Worm (Caenorhabditis elegans) whole organism, L1 larva: ENCODE measurements around the gene T15H9.5.

Experiments used
- C16A3.4 ChIP-seq: fragments of 150-350 bp; optimal IDR thresholded peaks from 2 replicates; lab custom pipeline; 2014; ENCODE audit warnings: missing biosample characterization, missing genetic modification characterization
- C34B4.2 ChIP-seq: sonication (generic microtip); optimal IDR thresholded peaks from 2 replicates; lab custom pipeline; 2017; ENCODE audit warnings: mild to moderate bottlenecking, missing genetic modification characterization, missing compliant biosample characterization
- F16B12.6 ChIP-seq: fragments of 150-350 bp; optimal IDR thresholded peaks from 2 replicates; lab custom pipeline; 2014; ENCODE audit warnings: missing biosample characterization, missing genetic modification characterization
- alr-1 ChIP-seq: fragments of 200-800 bp; sonication (Bioruptor generic); optimal IDR thresholded peaks from 2 replicates; lab custom pipeline; 2018; ENCODE audit warnings: borderline replicate concordance, mild to moderate bottlenecking, missing genetic modification characterization, missing compliant biosample characterization
- aly-2 ChIP-seq: fragments of 150-350 bp; optimal IDR thresholded peaks from 2 replicates; lab custom pipeline; 2014; ENCODE audit warnings: missing biosample characterization, missing genetic modification characterization
- ama-1 ChIP-seq: fragments of 150-350 bp; optimal IDR thresholded peaks from 2 replicates; lab custom pipeline; 2014
- ceh-8 ChIP-seq: fragments of 200-800 bp; sonication (Bioruptor generic); optimal IDR thresholded peaks from 2 replicates; lab custom pipeline; 2018; ENCODE audit warnings: mild to moderate bottlenecking, missing genetic modification characterization, moderate library complexity, missing compliant biosample characterization
- ces-1 ChIP-seq: fragments of 150-350 bp; optimal IDR thresholded peaks from 2 replicates; lab custom pipeline; 2014; ENCODE audit warnings: missing biosample characterization, missing genetic modification reagents, missing genetic modification characterization
- egl-27 ChIP-seq, 2 experiments: fragments of 150-350 bp in 1 of 2; sonication (generic microtip); optimal IDR thresholded peaks; 3 replicates each; lab custom pipeline; 2017 to 2018; ENCODE audit warnings: missing biosample characterization in 2 of 2, missing genetic modification characterization in 2 of 2, missing genetic modification reagents in 2 of 2
- elt-2 ChIP-seq: sonication (generic microtip); optimal IDR thresholded peaks from 2 replicates; lab custom pipeline; 2016; ENCODE audit warnings: missing genetic modification characterization, mild to moderate bottlenecking, inconsistent platforms, missing compliant biosample characterization, missing genetic modification reagents
- elt-3 ChIP-seq, 6 experiments: fragments of 150-350 bp in 1 of 6; sonication (generic microtip); optimal IDR thresholded peaks; 2 replicates each; lab custom pipeline; 2017 to 2018; ENCODE audit warnings: missing biosample characterization in 6 of 6, missing genetic modification characterization in 6 of 6, inconsistent platforms in 1 of 6
- ets-5 ChIP-seq: fragments of 200-800 bp; sonication (Bioruptor generic); IDR thresholded peaks from 2 replicates; pipeline ENCODE4 v1.3.6; 2022; ENCODE audit warnings: missing genetic modification characterization, missing compliant biosample characterization
- fkh-10 ChIP-seq: sonication (generic microtip); optimal IDR thresholded peaks from 2 replicates; lab custom pipeline; 2017; ENCODE audit warnings: missing biosample characterization, missing genetic modification reagents, missing genetic modification characterization
- grh-1 ChIP-seq: fragments of 200-800 bp; sonication (Bioruptor generic); IDR thresholded peaks from 2 replicates; pipeline ENCODE4 v1.3.6; 2022; ENCODE audit warnings: missing genetic modification reagents, missing genetic modification characterization, missing compliant biosample characterization
- hlh-17 ChIP-seq: fragments of 200-800 bp; sonication (Bioruptor generic); optimal IDR thresholded peaks from 2 replicates; lab custom pipeline; 2018; ENCODE audit warnings: missing genetic modification characterization, mild to moderate bottlenecking, missing compliant biosample characterization, moderate library complexity, borderline replicate concordance
- hlh-4 ChIP-seq: sonication (generic microtip); optimal IDR thresholded peaks from 2 replicates; lab custom pipeline; 2016; ENCODE audit warnings: mild to moderate bottlenecking, missing genetic modification characterization, missing compliant biosample characterization
- hpl-2 ChIP-seq: fragments of 150-350 bp; optimal IDR thresholded peaks from 2 replicates; lab custom pipeline; 2014; ENCODE audit warnings: missing biosample characterization, missing genetic modification reagents, missing genetic modification characterization
- jun-1 ChIP-seq: fragments of 150-350 bp; optimal IDR thresholded peaks from 2 replicates; lab custom pipeline; 2014; ENCODE audit warnings: missing biosample characterization, missing genetic modification reagents, missing genetic modification characterization
- lin-13 ChIP-seq: fragments of 150-350 bp; optimal IDR thresholded peaks from 2 replicates; lab custom pipeline; 2014; ENCODE audit warnings: missing biosample characterization, missing genetic modification reagents, missing genetic modification characterization
- lin-35 ChIP-seq, 2 experiments: fragments of 150-350 bp; optimal IDR thresholded peaks; 2 replicates each; lab custom pipeline; 2014; ENCODE audit warnings: missing biosample characterization in 2 of 2, missing genetic modification characterization in 2 of 2, missing genetic modification reagents in 2 of 2
- lir-3 ChIP-seq: sonication (generic microtip); optimal IDR thresholded peaks from 2 replicates; lab custom pipeline; 2016; ENCODE audit warnings: mild to moderate bottlenecking, missing genetic modification characterization, moderate library complexity, missing compliant biosample characterization; ENCODE audit not compliant: poor library complexity
- lsy-2 ChIP-seq, 2 experiments: fragments of 150-350 bp; optimal IDR thresholded peaks; 2 replicates each; lab custom pipeline; 2014; ENCODE audit warnings: missing biosample characterization in 2 of 2, missing genetic modification characterization in 2 of 2
- mab-9 ChIP-seq: fragments of 200-800 bp; sonication (Bioruptor generic); IDR thresholded peaks from 2 replicates; pipeline ENCODE4 v1.3.6; 2022; ENCODE audit warnings: missing genetic modification reagents, missing genetic modification characterization, missing compliant biosample characterization
- mef-2 ChIP-seq: fragments of 150-350 bp; optimal IDR thresholded peaks from 2 replicates; lab custom pipeline; 2014; ENCODE audit warnings: missing biosample characterization, missing genetic modification characterization
- nhr-11 ChIP-seq: fragments of 150-350 bp; optimal IDR thresholded peaks from 2 replicates; lab custom pipeline; 2014; ENCODE audit warnings: missing biosample characterization, missing genetic modification characterization
- nhr-12 ChIP-seq: sonication (generic microtip); optimal IDR thresholded peaks from 2 replicates; lab custom pipeline; 2017; ENCODE audit warnings: missing biosample characterization, missing genetic modification characterization
- nhr-19 ChIP-seq: fragments of 200-800 bp; sonication (Bioruptor generic); conservative IDR thresholded peaks from 2 replicates; pipeline ENCODE4 v1.3.6; 2022; ENCODE audit warnings: missing genetic modification characterization, missing compliant biosample characterization
- nhr-20 ChIP-seq: sonication (generic microtip); optimal IDR thresholded peaks from 2 replicates; lab custom pipeline; 2016; ENCODE audit warnings: mild to moderate bottlenecking, missing genetic modification characterization, missing compliant biosample characterization
- nhr-237 ChIP-seq: fragments of 150-350 bp; optimal IDR thresholded peaks from 2 replicates; lab custom pipeline; 2014; ENCODE audit warnings: missing biosample characterization, missing genetic modification characterization
- nhr-28 ChIP-seq: fragments of 150-350 bp; optimal IDR thresholded peaks from 2 replicates; lab custom pipeline; 2014; ENCODE audit warnings: missing biosample characterization, missing genetic modification characterization
- nhr-47 ChIP-seq: sonication (generic microtip); optimal IDR thresholded peaks from 2 replicates; lab custom pipeline; 2016; ENCODE audit warnings: mild to moderate bottlenecking, missing genetic modification characterization, moderate library complexity, missing compliant biosample characterization
- nhr-71 ChIP-seq: sonication (generic microtip); optimal IDR thresholded peaks from 2 replicates; lab custom pipeline; 2016; ENCODE audit warnings: mild to moderate bottlenecking, missing genetic modification characterization, moderate library complexity, missing compliant biosample characterization
- nhr-77 ChIP-seq: fragments of 150-350 bp; optimal IDR thresholded peaks from 2 replicates; lab custom pipeline; 2014; ENCODE audit warnings: missing biosample characterization, missing genetic modification characterization
- nhr-85 ChIP-seq: sonication (generic microtip); peaks from one replicate; lab custom pipeline; 2016; ENCODE audit warnings: missing genetic modification characterization, inconsistent platforms, missing compliant biosample characterization
- nhr-90 ChIP-seq: sonication (generic microtip); optimal IDR thresholded peaks from 2 replicates; lab custom pipeline; 2016; ENCODE audit warnings: mild to moderate bottlenecking, missing genetic modification characterization, missing compliant biosample characterization; ENCODE audit not compliant: poor library complexity
- pag-3 ChIP-seq: sonication (generic microtip); optimal IDR thresholded peaks from 2 replicates; lab custom pipeline; 2017; ENCODE audit warnings: missing genetic modification characterization, mild to moderate bottlenecking, missing compliant biosample characterization, antibody characterized with exemption, borderline replicate concordance; ENCODE audit not compliant: insufficient read depth
- pax-3 ChIP-seq: fragments of 200-800 bp; sonication (Bioruptor generic); optimal IDR thresholded peaks from 2 replicates; lab custom pipeline; 2018; ENCODE audit warnings: mild to moderate bottlenecking, missing genetic modification characterization, moderate library complexity, missing compliant biosample characterization
- snpc-4 ChIP-seq: fragments of 150-350 bp; optimal IDR thresholded peaks from 2 replicates; lab custom pipeline; 2014; ENCODE audit warnings: missing biosample characterization, missing genetic modification characterization
- sup-37 ChIP-seq: fragments of 200-800 bp; sonication (Bioruptor generic); optimal IDR thresholded peaks from 2 replicates; lab custom pipeline; 2018; ENCODE audit warnings: mild to moderate bottlenecking, missing genetic modification characterization, missing compliant biosample characterization
- swsn-7 ChIP-seq: sonication (generic microtip); optimal IDR thresholded peaks from 2 replicates; lab custom pipeline; 2016; ENCODE audit warnings: missing genetic modification characterization, missing compliant biosample characterization
- unc-130 ChIP-seq: fragments of 150-350 bp; optimal IDR thresholded peaks from 2 replicates; lab custom pipeline; 2017; ENCODE audit warnings: missing biosample characterization, missing genetic modification characterization, inconsistent platforms
- unc-62 ChIP-seq: fragments of 150-350 bp; optimal IDR thresholded peaks from 2 replicates; lab custom pipeline; 2014; ENCODE audit warnings: missing biosample characterization, missing genetic modification reagents, missing genetic modification characterization
- unc-98 ChIP-seq: fragments of 200-800 bp; sonication (Bioruptor generic); IDR thresholded peaks from 2 replicates; pipeline ENCODE4 v1.3.6; 2022; ENCODE audit warnings: missing genetic modification characterization, missing compliant biosample characterization
- xbp-1 ChIP-seq: sonication (generic microtip); optimal IDR thresholded peaks from 2 replicates; lab custom pipeline; 2016; ENCODE audit warnings: missing genetic modification characterization, missing compliant biosample characterization
- zip-4 ChIP-seq: fragments of 200-800 bp; sonication (Bioruptor generic); optimal IDR thresholded peaks from 2 replicates; lab custom pipeline; 2018; ENCODE audit warnings: mild to moderate bottlenecking, missing genetic modification characterization, moderate library complexity, missing compliant biosample characterization
- ztf-11 ChIP-seq, 2 experiments: sonication (generic microtip); optimal IDR thresholded peaks; 2 replicates each; lab custom pipeline; 2016 to 2017; ENCODE audit warnings: missing genetic modification characterization in 2 of 2, missing biosample characterization in 1 of 2, missing compliant biosample characterization in 1 of 2

The T15H9.5 gene

ce11 chrII:9560895-9561294, 50.4 kb downstream of the T15H9.5 start (continued):
- TF ChIP-seq grh-1 (GFP tag; lab: Robert Waterston, UW) (peak; percentile 73), nhr-85 (tag; lab: Kevin White, UChicago) (peak; percentile 94), unc-98 (GFP tag; lab: Robert Waterston, UW) (no peak), nhr-90 (tag; lab: Kevin White, UChicago) (no peak), nhr-71 (tag; lab: Kevin White, UChicago) (peak; percentile 47), mab-9 (no peak), hlh-4 (tag; lab: Kevin White, UChicago) (no peak), lin-13 (GFP tag; lab: Kevin White, UChicago) (no peak), ets-5 (GFP tag; lab: Robert Waterston, UW) (no peak), elt-2 (tag; lab: Kevin White, UChicago) (no peak), ama-1 (no peak), alr-1 (tag; lab: Kevin White, UChicago) (no peak), nhr-19 (no peak), jun-1 (no peak), swsn-7 (tag; lab: Kevin White, UChicago) (no peak), pax-3 (tag; lab: Kevin White, UChicago) (no peak), C16A3.4 (tag; lab: Kevin White, UChicago) (no peak), xbp-1 (tag; lab: Kevin White, UChicago) (no peak), elt-3 (tag; optimal IDR thresholded peaks at IDR 0.05; lab: Kevin White, UChicago) (peak in 2 of 6 experiments; percentile 9 to 34), nhr-28 (tag; lab: Kevin White, UChicago) (no peak), unc-130 (no peak), mef-2 (tag; lab: Kevin White, UChicago) (no peak), nhr-20 (tag; lab: Kevin White, UChicago) (peak; percentile 69), zip-4 (no peak), nhr-47 (tag; lab: Kevin White, UChicago) (no peak), fkh-10 (GFP tag; lab: Kevin White, UChicago) (no peak), ztf-11 (tag; optimal IDR thresholded peaks at IDR 0.05; lab: Kevin White, UChicago) (no peak), hpl-2 (GFP tag; lab: Kevin White, UChicago) (no peak), C34B4.2 (tag; lab: Kevin White, UChicago) (no peak), lsy-2 (tag; optimal IDR thresholded peaks at IDR 0.05; lab: Kevin White, UChicago) (peak; percentile 22 to 36), hlh-17 (GFP tag; lab: Kevin White, UChicago) (no peak), aly-2 (tag; lab: Kevin White, UChicago) (no peak), ceh-8 (GFP tag; lab: Kevin White, UChicago) (no peak), ces-1 (no peak), sup-37 (no peak), nhr-11 (tag; lab: Kevin White, UChicago) (no peak), nhr-12 (tag; lab: Kevin White, UChicago) (no peak), pag-3 (tag; lab: Kevin White, UChicago) (no peak), lin-35 (GFP tag; optimal IDR thresholded peaks at IDR 0.05; lab: Kevin White, UChicago) (peak in 1 of 2 experiments; percentile 36), egl-27 (tag; optimal IDR thresholded peaks at IDR 0.05; lab: Kevin White, UChicago) (no peak), nhr-77 (tag; lab: Kevin White, UChicago) (no peak), F16B12.6 (tag; lab: Kevin White, UChicago) (no peak), lir-3 (no peak), unc-62 (GFP tag; lab: Kevin White, UChicago) (no peak), snpc-4 (tag; lab: Kevin White, UChicago) (no peak), nhr-237 (tag; lab: Kevin White, UChicago) (no peak)
